Worm (Caenorhabditis elegans) whole organism, L4 larva: ENCODE measurements around the gene sup-35.
A peak's percentile ranks its signal among the peaks of the same experiment; 100 is the strongest.

Experiments used
- D1046.2 ChIP-seq: fragments of 200-800 bp; sonication (Bioruptor generic); IDR thresholded peaks from 2 replicates; pipeline ENCODE4 v1.3.6; 2022; ENCODE audit warnings: missing genetic modification characterization, missing compliant biosample characterization
- Y5F2A.4 ChIP-seq: fragments of 200-800 bp; sonication (Bioruptor generic); optimal IDR thresholded peaks from 2 replicates; lab custom pipeline; 2018; ENCODE audit warnings: mild to moderate bottlenecking, missing genetic modification characterization, missing compliant biosample characterization
- ZK337.2 ChIP-seq: fragments of 200-800 bp; sonication (Bioruptor generic); IDR thresholded peaks from 2 replicates; pipeline ENCODE4 v1.3.6; 2022; ENCODE audit warnings: missing genetic modification reagents, missing genetic modification characterization, missing compliant biosample characterization
- aly-2 ChIP-seq: sonication (generic microtip); optimal IDR thresholded peaks from 2 replicates; lab custom pipeline; 2018; ENCODE audit warnings: missing biosample characterization, missing genetic modification characterization
- ama-1 ChIP-seq: fragments of 150-350 bp; optimal IDR thresholded peaks from 2 replicates; lab custom pipeline; 2014; ENCODE audit warnings: inconsistent platforms, mixed read lengths
- arid-1 ChIP-seq: fragments of 200-800 bp; sonication (Bioruptor generic); conservative IDR thresholded peaks from 2 replicates; pipeline ENCODE4 v1.3.6; 2022; ENCODE audit warnings: missing genetic modification reagents, missing genetic modification characterization, missing compliant biosample characterization
- attf-4 ChIP-seq: sonication (generic microtip); optimal IDR thresholded peaks from 3 replicates; lab custom pipeline; 2017; ENCODE audit warnings: missing biosample characterization, missing genetic modification characterization
- ceh-20 ChIP-seq: fragments of 200-800 bp; sonication (Bioruptor generic); IDR thresholded peaks from 2 replicates; pipeline ENCODE4 v1.3.6; 2022; ENCODE audit warnings: missing genetic modification reagents, missing genetic modification characterization, missing compliant biosample characterization
- ceh-82 ChIP-seq: sonication (generic microtip); optimal IDR thresholded peaks from 2 replicates; lab custom pipeline; 2017; ENCODE audit warnings: missing biosample characterization, missing genetic modification characterization
- ces-1 ChIP-seq: fragments of 150-350 bp; sonication (generic microtip); optimal IDR thresholded peaks from 4 replicates; lab custom pipeline; 2014; ENCODE audit warnings: missing biosample characterization, missing genetic modification reagents, missing genetic modification characterization
- ctbp-1 ChIP-seq: fragments of 200-800 bp; sonication (Bioruptor generic); IDR thresholded peaks from 2 replicates; pipeline ENCODE4 v1.3.6; 2022; ENCODE audit warnings: missing genetic modification reagents, missing genetic modification characterization, missing compliant biosample characterization
- daf-19 ChIP-seq: fragments of 200-800 bp; sonication (Bioruptor generic); conservative IDR thresholded peaks from 2 replicates; pipeline ENCODE4 v1.3.6; 2022; ENCODE audit warnings: missing genetic modification characterization, missing compliant biosample characterization
- daf-8 ChIP-seq: fragments of 200-800 bp; sonication (Bioruptor generic); IDR thresholded peaks from 2 replicates; pipeline ENCODE4 v1.3.6; 2022; ENCODE audit warnings: missing genetic modification characterization, missing compliant biosample characterization
- dve-1 ChIP-seq: sonication (generic microtip); optimal IDR thresholded peaks from 2 replicates; lab custom pipeline; 2017; ENCODE audit warnings: antibody characterized with exemption, mild to moderate bottlenecking, missing genetic modification characterization, missing compliant biosample characterization; ENCODE audit not compliant: insufficient read depth
- egl-27 ChIP-seq: sonication (generic microtip); optimal IDR thresholded peaks from 3 replicates; lab custom pipeline; 2017; ENCODE audit warnings: missing biosample characterization, missing genetic modification reagents, missing genetic modification characterization
- egl-43 ChIP-seq: fragments of 200-800 bp; sonication (Bioruptor generic); IDR thresholded peaks from 2 replicates; pipeline ENCODE4 v1.3.6; 2022; ENCODE audit warnings: missing genetic modification reagents, missing genetic modification characterization, missing compliant biosample characterization
- fos-1 ChIP-seq: fragments of 150-350 bp; optimal IDR thresholded peaks from 2 replicates; lab custom pipeline; 2014; ENCODE audit warnings: missing biosample characterization, missing genetic modification characterization
- gei-8 ChIP-seq: fragments of 200-800 bp; sonication (Bioruptor generic); optimal IDR thresholded peaks from 2 replicates; lab custom pipeline; 2018; ENCODE audit warnings: mild to moderate bottlenecking, missing genetic modification characterization, missing compliant biosample characterization
- hif-1 ChIP-seq, 2 experiments: sonication (generic microtip); optimal IDR thresholded peaks; 2 replicates each; lab custom pipeline; 2016 to 2017; ENCODE audit warnings: missing compliant biosample characterization in 2 of 2, missing genetic modification characterization in 2 of 2, missing genetic modification reagents in 2 of 2, missing genotype in 2 of 2, mild to moderate bottlenecking in 1 of 2
- jun-1 ChIP-seq: fragments of 150-350 bp; optimal IDR thresholded peaks from 2 replicates; lab custom pipeline; 2014; ENCODE audit warnings: missing biosample characterization, missing genetic modification reagents, missing genetic modification characterization
- lim-7 ChIP-seq: fragments of 200-800 bp; sonication (Bioruptor generic); IDR thresholded peaks from 2 replicates; pipeline ENCODE4 v1.3.6; 2022; ENCODE audit warnings: missing genetic modification characterization, missing compliant biosample characterization
- lin-1 ChIP-seq: fragments of 200-800 bp; sonication (Bioruptor generic); IDR thresholded peaks from 2 replicates; pipeline ENCODE4 v1.3.6; 2022; ENCODE audit warnings: missing genetic modification reagents, missing genetic modification characterization, missing compliant biosample characterization
- lin-13 ChIP-seq: fragments of 150-350 bp; optimal IDR thresholded peaks from 2 replicates; lab custom pipeline; 2014; ENCODE audit warnings: missing biosample characterization, missing genetic modification reagents, missing genetic modification characterization
- lin-38 ChIP-seq: fragments of 200-800 bp; sonication (Bioruptor generic); IDR thresholded peaks from 2 replicates; pipeline ENCODE4 v1.3.6; 2022; ENCODE audit warnings: missing genetic modification reagents, missing genetic modification characterization, missing compliant biosample characterization
- lin-39 ChIP-seq: fragments of 150-350 bp; optimal IDR thresholded peaks from 2 replicates; lab custom pipeline; 2014; ENCODE audit warnings: missing biosample characterization, missing genetic modification reagents, missing genetic modification characterization
- lir-3 ChIP-seq: sonication (generic microtip); optimal IDR thresholded peaks from 2 replicates; lab custom pipeline; 2016; ENCODE audit warnings: mild to moderate bottlenecking, missing genetic modification characterization, missing compliant biosample characterization
- lsy-2 ChIP-seq, 2 experiments: fragments of 150-350 bp in 1 of 2; sonication (generic microtip) in 1 of 2; optimal IDR thresholded peaks; 2 replicates each; lab custom pipeline; 2014 to 2017; ENCODE audit warnings: missing biosample characterization in 2 of 2, missing genetic modification characterization in 2 of 2
- madf-9 ChIP-seq: fragments of 200-800 bp; sonication (Bioruptor generic); conservative IDR thresholded peaks from 2 replicates; pipeline ENCODE4 v1.3.6; 2022; ENCODE audit warnings: missing genetic modification reagents, missing genetic modification characterization, missing compliant biosample characterization
- mdl-1 ChIP-seq, 2 experiments: fragments of 150-350 bp in 1 of 2; sonication (generic microtip) in 1 of 2; optimal IDR thresholded peaks; 2 replicates each; lab custom pipeline; 2014 to 2017; ENCODE audit warnings: missing biosample characterization in 2 of 2, missing genetic modification characterization in 2 of 2
- mdt-29 ChIP-seq: fragments of 200-800 bp; sonication (Bioruptor generic); IDR thresholded peaks from 2 replicates; pipeline ENCODE4 v1.3.6; 2022; ENCODE audit warnings: missing genetic modification reagents, missing genetic modification characterization, missing compliant biosample characterization
- mxl-3 ChIP-seq: fragments of 200-800 bp; sonication (Bioruptor generic); optimal IDR thresholded peaks from 2 replicates; lab custom pipeline; 2018; ENCODE audit warnings: mild to moderate bottlenecking, missing genetic modification characterization, missing compliant biosample characterization
- nhr-102 ChIP-seq: sonication (generic microtip); optimal IDR thresholded peaks from 2 replicates; lab custom pipeline; 2016; ENCODE audit warnings: mild to moderate bottlenecking, missing genetic modification characterization, moderate library complexity, missing compliant biosample characterization
- nhr-111 ChIP-seq: fragments of 200-800 bp; sonication (Bioruptor generic); optimal IDR thresholded peaks from 2 replicates; lab custom pipeline; 2018; ENCODE audit warnings: mild to moderate bottlenecking, missing genetic modification characterization, missing compliant biosample characterization
- nhr-237 ChIP-seq: sonication (generic microtip); optimal IDR thresholded peaks from 2 replicates; lab custom pipeline; 2017; ENCODE audit warnings: missing biosample characterization, missing genetic modification characterization
- nhr-28 ChIP-seq: fragments of 150-350 bp; optimal IDR thresholded peaks from 2 replicates; lab custom pipeline; 2014; ENCODE audit warnings: missing biosample characterization, missing genetic modification characterization
- nhr-41 ChIP-seq: fragments of 200-800 bp; sonication (Bioruptor generic); IDR thresholded peaks from 2 replicates; pipeline ENCODE4 v1.3.6; 2022; ENCODE audit warnings: missing genetic modification reagents, missing genetic modification characterization, missing compliant biosample characterization
- nhr-42 ChIP-seq: fragments of 200-800 bp; sonication (Bioruptor generic); IDR thresholded peaks from 2 replicates; pipeline ENCODE4 v1.3.6; 2022; ENCODE audit warnings: missing genetic modification characterization, missing compliant biosample characterization
- nhr-48 ChIP-seq: sonication (generic microtip); optimal IDR thresholded peaks from 2 replicates; lab custom pipeline; 2016; ENCODE audit warnings: mild to moderate bottlenecking, missing genetic modification characterization, missing compliant biosample characterization
- nhr-76 ChIP-seq: fragments of 150-350 bp; optimal IDR thresholded peaks from 2 replicates; lab custom pipeline; 2014; ENCODE audit warnings: missing biosample characterization, missing genetic modification characterization
- nhr-77 ChIP-seq: fragments of 150-350 bp; optimal IDR thresholded peaks from 2 replicates; lab custom pipeline; 2014; ENCODE audit warnings: missing biosample characterization, missing genetic modification characterization
- pha-4 ChIP-seq, 2 experiments: fragments of 150-350 bp in 1 of 2; fragments of 200-800 bp in 1 of 2; sonication (Bioruptor generic) in 1 of 2; IDR thresholded peaks in 1 of 2; optimal IDR thresholded peaks in 1 of 2; 2 replicates each; pipeline versions ENCODE4 v1.3.6 to Lab custom; 2014 to 2022; ENCODE audit warnings: missing genetic modification characterization in 2 of 2, missing genetic modification reagents in 2 of 2, missing biosample characterization in 1 of 2, missing compliant biosample characterization in 1 of 2
- saeg-2 ChIP-seq: fragments of 200-800 bp; sonication (Bioruptor generic); IDR thresholded peaks from 2 replicates; pipeline ENCODE4 v1.3.6; 2022; ENCODE audit warnings: missing genetic modification reagents, missing genetic modification characterization, missing compliant biosample characterization
- sdz-12 ChIP-seq: fragments of 200-800 bp; sonication (Bioruptor generic); optimal IDR thresholded peaks from 2 replicates; lab custom pipeline; 2018; ENCODE audit warnings: mild to moderate bottlenecking, missing genetic modification characterization, missing compliant biosample characterization
- skn-1 ChIP-seq: fragments of 150-350 bp; optimal IDR thresholded peaks from 2 replicates; lab custom pipeline; 2014; ENCODE audit warnings: missing biosample characterization, missing genetic modification characterization
- spr-3 ChIP-seq: fragments of 200-800 bp; sonication (Bioruptor generic); optimal IDR thresholded peaks from 2 replicates; lab custom pipeline; 2018; ENCODE audit warnings: mild to moderate bottlenecking, missing genetic modification characterization, missing compliant biosample characterization
- unc-130 ChIP-seq: sonication (generic microtip); optimal IDR thresholded peaks from 2 replicates; lab custom pipeline; 2016; ENCODE audit warnings: missing genetic modification reagents, missing genetic modification characterization, missing compliant biosample characterization
- unc-62 ChIP-seq, 3 experiments: fragments of 150-350 bp in 1 of 3; sonication (generic microtip); optimal IDR thresholded peaks in 2 of 3; peaks in 1 of 3; 1 replicate in 1 of 3; 2 replicates in 2 of 3; lab custom pipeline; 2014 to 2017; ENCODE audit warnings: missing biosample characterization in 3 of 3, missing genetic modification characterization in 3 of 3, missing genetic modification reagents in 3 of 3, missing genotype in 1 of 3
- zag-1 ChIP-seq: fragments of 150-350 bp; optimal IDR thresholded peaks from 2 replicates; lab custom pipeline; 2014; ENCODE audit warnings: missing biosample characterization, missing genetic modification characterization
- zfp-2 ChIP-seq: sonication (generic microtip); optimal IDR thresholded peaks from 2 replicates; lab custom pipeline; 2016; ENCODE audit warnings: mild to moderate bottlenecking, missing genetic modification characterization, missing compliant biosample characterization
- ztf-7 ChIP-seq: fragments of 150-350 bp; optimal IDR thresholded peaks from 2 replicates; lab custom pipeline; 2014; ENCODE audit warnings: missing biosample characterization, missing genetic modification characterization

Gene sup-35

DNA sequence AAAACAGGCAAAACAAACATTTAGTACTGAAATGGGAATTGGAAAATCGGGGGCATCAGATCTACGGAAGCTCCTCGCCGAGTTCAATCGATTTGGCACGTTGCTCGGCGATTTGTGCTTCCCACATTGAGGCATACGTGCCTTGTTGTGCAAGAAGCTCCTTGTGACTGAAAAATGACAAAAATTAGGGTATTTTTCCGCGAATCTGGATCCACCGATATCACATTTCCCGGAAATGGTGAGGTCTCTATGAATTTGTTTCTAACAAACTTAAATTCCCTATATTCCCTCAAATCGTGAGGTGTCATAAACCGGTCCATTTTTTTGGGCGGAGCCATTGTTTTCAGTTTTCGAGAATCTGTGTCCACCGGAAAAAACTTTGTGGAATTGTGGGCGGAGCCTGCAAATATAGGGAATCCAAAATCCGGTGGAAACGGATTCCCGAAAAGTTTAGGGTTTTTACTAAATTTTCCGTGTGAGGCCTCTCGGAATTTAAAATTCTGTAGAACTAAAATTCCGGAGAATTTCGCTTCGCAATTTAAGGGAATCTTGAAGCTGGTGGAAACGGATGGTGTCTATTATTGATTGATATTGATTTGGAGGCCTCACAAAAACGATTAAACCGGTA, 27.3 kb downstream of the sup-35 start (continued):
- TF ChIP-seq madf-9 (GFP tag; lab: Robert Waterston, UW) (no peak), saeg-2 (GFP tag; lab: Robert Waterston, UW) (no peak), jun-1 (tag; lab: Kevin White, UChicago) (no peak), mxl-3 (GFP tag; lab: Kevin White, UChicago) (peak; percentile 32), lim-7 (no peak), ceh-20 (GFP tag; lab: Robert Waterston, UW) (0 out of 2 replicates have a peak, but pooled peaks have one; percentile 38), nhr-102 (tag; lab: Kevin White, UChicago) (no peak), nhr-76 (tag; lab: Kevin White, UChicago) (no peak), mdt-29 (GFP tag; lab: Robert Waterston, UW) (peak; percentile 42; the same call in 1 of the 2 replicates), lin-39 (tag; lab: Kevin White, UChicago) (no peak), fos-1 (no peak), lin-1 (no peak), D1046.2 (GFP tag; lab: Robert Waterston, UW) (0 out of 2 replicates have a peak, but pooled peaks have one; percentile 30), ctbp-1 (no peak), zag-1 (tag; lab: Kevin White, UChicago) (no peak), ces-1 (GFP tag; lab: Kevin White, UChicago) (no peak), pha-4 (GFP tag; IDR thresholded peaks at IDR 0.05; lab: Robert Waterston, UW) (0 out of 2 replicates have a peak, but pooled peaks have one; percentile 8), pha-4 (tag; optimal IDR thresholded peaks at IDR 0.05; lab: Kevin White, UChicago) (no peak), nhr-41 (GFP tag; lab: Robert Waterston, UW) (no peak), nhr-42 (GFP tag; lab: Robert Waterston, UW) (no peak), attf-4 (tag; lab: Kevin White, UChicago) (no peak), lin-38 (GFP tag; lab: Robert Waterston, UW) (peak; percentile 40; the same call in 1 of the 2 replicates), mdl-1 (tag; optimal IDR thresholded peaks at IDR 0.05; lab: Kevin White, UChicago) (no peak), ceh-82 (no peak), unc-62 (GFP tag; optimal IDR thresholded peaks at IDR 0.05 in 1 of 2; lab: Kevin White, UChicago) (no peak), unc-62 (tag; optimal IDR thresholded peaks at IDR 0.05; lab: Kevin White, UChicago) (no peak), unc-130 (peak; percentile 94), nhr-48 (tag; lab: Kevin White, UChicago) (no peak), gei-8 (GFP tag; lab: Kevin White, UChicago) (no peak), arid-1 (GFP tag; lab: Robert Waterston, UW) (no peak), Y5F2A.4 (GFP tag; lab: Kevin White, UChicago) (no peak), egl-27 (tag; lab: Kevin White, UChicago) (no peak), nhr-77 (tag; lab: Kevin White, UChicago) (no peak), spr-3 (GFP tag; lab: Kevin White, UChicago) (no peak), skn-1 (no peak), ama-1 (lab: Kevin White, UChicago) (no peak), nhr-111 (GFP tag; lab: Kevin White, UChicago) (no peak), ZK337.2 (GFP tag; lab: Robert Waterston, UW) (peak; percentile 52), hif-1 (tag; optimal IDR thresholded peaks at IDR 0.05; lab: Kevin White, UChicago) (peak in 1 of 2 experiments; percentile 83), ztf-7 (tag; lab: Kevin White, UChicago) (no peak), lsy-2 (tag; optimal IDR thresholded peaks at IDR 0.05; lab: Kevin White, UChicago) (no peak), nhr-28 (no peak), sdz-12 (GFP tag; lab: Kevin White, UChicago) (peak; percentile 25), dve-1 (tag; lab: Kevin White, UChicago) (no peak), nhr-237 (tag; lab: Kevin White, UChicago) (no peak), daf-19 (GFP tag; lab: Robert Waterston, UW) (no peak), zfp-2 (no peak), lir-3 (tag; lab: Kevin White, UChicago) (no peak), aly-2 (tag; lab: Kevin White, UChicago) (no peak), daf-8 (GFP tag; lab: Robert Waterston, UW) (no peak), lin-13 (GFP tag; lab: Kevin White, UChicago) (no peak), egl-43 (GFP tag; lab: Robert Waterston, UW) (no peak)
